Fruit fly (Drosophila melanogaster): Measurements from ENCODE around the gene CG2211.

DNA sequence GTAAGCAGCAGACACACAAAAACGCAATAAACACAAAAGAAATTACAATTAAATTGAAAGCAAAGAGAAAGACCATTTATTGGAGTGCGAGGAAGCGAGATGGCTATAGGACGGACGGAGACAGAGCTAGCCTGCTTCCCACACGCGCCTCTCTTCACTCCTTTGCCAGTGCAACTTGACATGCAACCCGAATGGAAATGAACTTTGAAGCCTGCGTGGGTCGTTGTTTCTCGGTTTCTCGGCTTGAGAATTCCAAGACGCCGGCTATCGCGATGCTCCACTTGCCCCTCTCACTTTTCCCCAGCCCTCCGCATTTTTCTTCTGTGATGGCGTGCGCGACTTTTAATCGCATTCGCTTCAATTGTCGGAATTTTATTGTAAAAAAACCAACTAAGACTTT lies 45.8 kb upstream of the CG2211 start:
- TF ChIP-seq h (optimal IDR thresholded peaks at IDR 0.05) (no peak), insv (optimal IDR thresholded peaks at IDR 0.05) (no peak), psq (optimal IDR thresholded peaks at IDR 0.05) (no peak), ttk (optimal IDR thresholded peaks at IDR 0.05) (no peak), Sin3A (optimal IDR thresholded peaks at IDR 0.05) (no peak), Myc (optimal IDR thresholded peaks at IDR 0.05) (no peak)
